Fruit fly (Drosophila melanogaster) Kc167 (cell line): ENCODE measurements around the gene CG16890.

Experiments used
- h ChIP-seq: fragments of >200 bp; optimal IDR thresholded peaks from 3 replicates; lab custom pipeline; 2018; ENCODE audit warnings: missing external identifiers
- insv ChIP-seq: fragments of >200 bp; optimal IDR thresholded peaks from 3 replicates; lab custom pipeline; 2018; ENCODE audit warnings: missing external identifiers

dm6 chr2L:13779795-13780108 is 4.4 kb downstream of the CG16890 start:
- TF ChIP-seq h (lab: Kevin White, UChicago) (no peak), insv (lab: Kevin White, UChicago) (no peak)
